Worm (Caenorhabditis elegans) whole organism, young adult: Measurements from ENCODE around the gene Y62H9A.7.

ENCODE experiments used
- B0261.1 ChIP-seq: sonication (generic microtip); optimal IDR thresholded peaks from 2 replicates; lab custom pipeline; 2016; ENCODE audit warnings: mild to moderate bottlenecking, missing genetic modification characterization, moderate library complexity, missing compliant biosample characterization
- C06A6.2 ChIP-seq: fragments of 200-800 bp; sonication (Bioruptor generic); conservative IDR thresholded peaks from 2 replicates; pipeline ENCODE4 v1.3.6; 2022; ENCODE audit warnings: missing genetic modification characterization, missing compliant biosample characterization
- D2030.7 ChIP-seq: fragments of 200-800 bp; sonication (Bioruptor generic); IDR thresholded peaks from 2 replicates; pipeline ENCODE4 v1.3.6; 2022; ENCODE audit warnings: missing genetic modification reagents, missing genetic modification characterization, missing compliant biosample characterization
- F10E7.11 ChIP-seq: sonication (generic microtip); optimal IDR thresholded peaks from 2 replicates; lab custom pipeline; 2017; ENCODE audit warnings: mild to moderate bottlenecking, missing genetic modification characterization, moderate library complexity, missing compliant biosample characterization
- F22D6.2 ChIP-seq: sonication (generic microtip); optimal IDR thresholded peaks from 2 replicates; lab custom pipeline; 2016; ENCODE audit warnings: mild to moderate bottlenecking, missing genetic modification characterization, missing compliant biosample characterization
- F37B4.10 ChIP-seq: fragments of 200-800 bp; sonication (Bioruptor generic); IDR thresholded peaks from 2 replicates; pipeline ENCODE4 v1.3.6; 2022; ENCODE audit warnings: missing genetic modification characterization, missing compliant biosample characterization
- F39B2.1 ChIP-seq: fragments of 200-800 bp; sonication (Bioruptor generic); IDR thresholded peaks from 2 replicates; pipeline ENCODE4 v1.3.6; 2022; ENCODE audit warnings: missing genetic modification reagents, missing genetic modification characterization, missing compliant biosample characterization
- F52B5.7 ChIP-seq: sonication (generic microtip); optimal IDR thresholded peaks from 2 replicates; lab custom pipeline; 2016; ENCODE audit warnings: mild to moderate bottlenecking, missing genetic modification characterization, missing compliant biosample characterization
- F57A8.1 ChIP-seq: fragments of 200-800 bp; sonication (Bioruptor generic); optimal IDR thresholded peaks from 2 replicates; lab custom pipeline; 2018; ENCODE audit warnings: mild to moderate bottlenecking, missing genetic modification characterization, moderate library complexity, missing compliant biosample characterization
- K11D2.4 ChIP-seq: fragments of 200-800 bp; sonication (Bioruptor generic); IDR thresholded peaks from 2 replicates; pipeline ENCODE4 v1.3.6; 2022; ENCODE audit warnings: missing genetic modification reagents, missing genetic modification characterization, missing compliant biosample characterization
- K12H6.12 ChIP-seq: fragments of 200-800 bp; sonication (Bioruptor generic); optimal IDR thresholded peaks from 2 replicates; lab custom pipeline; 2018; ENCODE audit warnings: mild to moderate bottlenecking, missing genetic modification characterization, missing compliant biosample characterization
- ZK185.1 ChIP-seq: sonication (generic microtip); optimal IDR thresholded peaks from 2 replicates; lab custom pipeline; 2016; ENCODE audit warnings: mild to moderate bottlenecking, missing genetic modification characterization, missing compliant biosample characterization; ENCODE audit not compliant: poor library complexity, severe bottlenecking
- ccch-3 ChIP-seq: fragments of 200-800 bp; sonication (Bioruptor generic); optimal IDR thresholded peaks from 2 replicates; lab custom pipeline; 2018; ENCODE audit warnings: mild to moderate bottlenecking, missing genetic modification characterization, missing compliant biosample characterization
- cebp-2 ChIP-seq: fragments of 200-800 bp; sonication (Bioruptor generic); IDR thresholded peaks from 2 replicates; pipeline ENCODE4 v1.3.6; 2022; ENCODE audit warnings: missing genetic modification characterization, missing compliant biosample characterization
- ceh-27 ChIP-seq: fragments of 200-800 bp; sonication (Bioruptor generic); optimal IDR thresholded peaks from 2 replicates; lab custom pipeline; 2018; ENCODE audit warnings: mild to moderate bottlenecking, missing genetic modification characterization, moderate library complexity, missing compliant biosample characterization
- ceh-91 ChIP-seq: fragments of 200-800 bp; sonication (Bioruptor generic); IDR thresholded peaks from 2 replicates; pipeline ENCODE4 v1.3.6; 2022; ENCODE audit warnings: missing genetic modification reagents, missing genetic modification characterization, missing compliant biosample characterization
- chd-7 ChIP-seq: sonication (generic microtip); optimal IDR thresholded peaks from 2 replicates; lab custom pipeline; 2016; ENCODE audit warnings: mild to moderate bottlenecking, missing genetic modification characterization, moderate library complexity, missing compliant biosample characterization
- dox-1 ChIP-seq: fragments of 200-800 bp; sonication (Bioruptor generic); IDR thresholded peaks from 2 replicates; pipeline ENCODE4 v1.3.6; 2022; ENCODE audit warnings: missing genetic modification reagents, missing genetic modification characterization, missing compliant biosample characterization
- dpff-1 ChIP-seq: sonication (generic microtip); optimal IDR thresholded peaks from 2 replicates; lab custom pipeline; 2017; ENCODE audit warnings: mild to moderate bottlenecking, missing genetic modification characterization, missing compliant biosample characterization
- dpl-1 ChIP-seq: fragments of 150-350 bp; optimal IDR thresholded peaks from 2 replicates; lab custom pipeline; 2014; ENCODE audit warnings: missing biosample characterization, missing genetic modification reagents, missing genetic modification characterization
- efl-1 ChIP-seq: fragments of 150-350 bp; optimal IDR thresholded peaks from 2 replicates; lab custom pipeline; 2014; ENCODE audit warnings: missing biosample characterization, missing genetic modification reagents, missing genetic modification characterization
- egl-44 ChIP-seq: fragments of 200-800 bp; sonication (Bioruptor generic); IDR thresholded peaks from 2 replicates; pipeline ENCODE4 v1.3.6; 2022; ENCODE audit warnings: missing genetic modification reagents, missing genetic modification characterization, missing compliant biosample characterization
- gei-17 ChIP-seq: fragments of 200-800 bp; sonication (Bioruptor generic); optimal IDR thresholded peaks from 2 replicates; lab custom pipeline; 2018; ENCODE audit warnings: mild to moderate bottlenecking, missing genetic modification characterization, missing compliant biosample characterization
- hlh-26 ChIP-seq: fragments of 200-800 bp; sonication (Bioruptor generic); conservative IDR thresholded peaks from 2 replicates; pipeline ENCODE4 v1.3.6; 2022; ENCODE audit warnings: missing genetic modification reagents, missing genetic modification characterization, missing compliant biosample characterization
- hmg-1.2 ChIP-seq: fragments of 200-800 bp; sonication (Bioruptor generic); IDR thresholded peaks from 2 replicates; pipeline ENCODE4 v1.3.6; 2022; ENCODE audit warnings: missing genetic modification reagents, missing genetic modification characterization, missing compliant biosample characterization
- hmg-20 ChIP-seq: fragments of 200-800 bp; sonication (Bioruptor generic); IDR thresholded peaks from 2 replicates; pipeline ENCODE4 v1.3.6; 2022; ENCODE audit warnings: missing genetic modification reagents, missing genetic modification characterization, missing compliant biosample characterization
- let-607 ChIP-seq, 2 experiments: fragments of 200-800 bp in 1 of 2; sonication (Bioruptor generic) in 1 of 2; sonication (generic microtip) in 1 of 2; optimal IDR thresholded peaks; 2 replicates each; lab custom pipeline; 2016 to 2018; ENCODE audit warnings: mild to moderate bottlenecking in 2 of 2, missing compliant biosample characterization in 2 of 2, missing genetic modification characterization in 2 of 2, moderate library complexity in 2 of 2, missing genotype in 1 of 2
- lin-40 ChIP-seq: sonication (generic microtip); optimal IDR thresholded peaks from 2 replicates; lab custom pipeline; 2016; ENCODE audit warnings: missing genetic modification characterization, mild to moderate bottlenecking, missing compliant biosample characterization, missing genotype, missing genetic modification reagents
- lin-54 ChIP-seq: fragments of 200-800 bp; sonication (Bioruptor generic); optimal IDR thresholded peaks from 2 replicates; lab custom pipeline; 2018; ENCODE audit warnings: mild to moderate bottlenecking, missing genetic modification characterization, missing compliant biosample characterization
- lir-1 ChIP-seq: fragments of 200-800 bp; sonication (Bioruptor generic); conservative IDR thresholded peaks from 2 replicates; pipeline ENCODE4 v1.3.6; 2022; ENCODE audit warnings: missing genetic modification reagents, missing genetic modification characterization, missing compliant biosample characterization
- madf-3 ChIP-seq: fragments of 200-800 bp; sonication (Bioruptor generic); IDR thresholded peaks from 2 replicates; pipeline ENCODE4 v1.3.6; 2022; ENCODE audit warnings: missing genetic modification reagents, missing genetic modification characterization, missing compliant biosample characterization
- madf-6 ChIP-seq: fragments of 200-800 bp; sonication (Bioruptor generic); IDR thresholded peaks from 2 replicates; pipeline ENCODE4 v1.3.6; 2022; ENCODE audit warnings: missing genetic modification reagents, missing genetic modification characterization, missing compliant biosample characterization
- nfyb-1 ChIP-seq: fragments of 200-800 bp; sonication (Bioruptor generic); IDR thresholded peaks from 2 replicates; pipeline ENCODE4 v1.3.6; 2022; ENCODE audit warnings: missing genetic modification reagents, missing genetic modification characterization, missing compliant biosample characterization
- nhr-80 ChIP-seq: sonication (generic microtip); optimal IDR thresholded peaks from 2 replicates; lab custom pipeline; 2016; ENCODE audit warnings: missing genetic modification characterization, missing compliant biosample characterization
- rec-8 ChIP-seq, 2 experiments: sonication (generic microtip); optimal IDR thresholded peaks; 2 replicates each; lab custom pipeline; 2016; ENCODE audit warnings: mild to moderate bottlenecking in 2 of 2, missing genetic modification characterization in 2 of 2, missing genetic modification reagents in 2 of 2, missing genotype in 2 of 2, missing biosample characterization in 1 of 2, missing compliant biosample characterization in 1 of 2, moderate library complexity in 1 of 2
- sdz-38 ChIP-seq: sonication (generic microtip); optimal IDR thresholded peaks from 2 replicates; lab custom pipeline; 2016; ENCODE audit warnings: missing genotype, missing genetic modification characterization, missing compliant biosample characterization
- sea-2 ChIP-seq: fragments of 200-800 bp; sonication (Bioruptor generic); IDR thresholded peaks from 2 replicates; pipeline ENCODE4 v1.3.6; 2022; ENCODE audit warnings: missing genetic modification characterization, missing compliant biosample characterization
- snpc-1.1 ChIP-seq: sonication (generic microtip); optimal IDR thresholded peaks from 2 replicates; lab custom pipeline; 2017; ENCODE audit warnings: missing genetic modification characterization, mild to moderate bottlenecking, missing compliant biosample characterization, antibody characterized with exemption, moderate library complexity, missing genotype, missing genetic modification reagents; ENCODE audit not compliant: insufficient read depth
- snpc-4 ChIP-seq, 5 experiments: fragments of 150-350 bp in 1 of 5; sonication (generic microtip) in 4 of 5; optimal IDR thresholded peaks; 2 replicates each; lab custom pipeline; 2014 to 2018; ENCODE audit warnings: missing genetic modification characterization in 5 of 5, missing biosample characterization in 3 of 5, antibody characterized with exemption in 2 of 5, mild to moderate bottlenecking in 2 of 5, missing compliant biosample characterization in 2 of 5, missing genotype in 2 of 5, moderate library complexity in 2 of 5, missing genetic modification reagents in 1 of 5
- unc-130 ChIP-seq: sonication (generic microtip); optimal IDR thresholded peaks from 2 replicates; lab custom pipeline; 2016; ENCODE audit warnings: missing genetic modification reagents, missing genetic modification characterization, missing compliant biosample characterization
- xnd-1 ChIP-seq: sonication (generic microtip); optimal IDR thresholded peaks from 2 replicates; lab custom pipeline; 2016; ENCODE audit warnings: missing genotype, missing genetic modification reagents, missing genetic modification characterization, missing compliant biosample characterization
- ztf-25 ChIP-seq: fragments of 200-800 bp; sonication (Bioruptor generic); IDR thresholded peaks from 2 replicates; pipeline ENCODE4 v1.3.6; 2022; ENCODE audit warnings: missing genetic modification reagents, missing genetic modification characterization, missing compliant biosample characterization
- ztf-26 ChIP-seq: sonication (generic microtip); optimal IDR thresholded peaks from 2 replicates; lab custom pipeline; 2017; ENCODE audit warnings: missing genetic modification characterization, missing compliant biosample characterization
- ztf-6 ChIP-seq: fragments of 200-800 bp; sonication (Bioruptor generic); IDR thresholded peaks from 2 replicates; pipeline ENCODE4 v1.3.6; 2022; ENCODE audit warnings: missing genetic modification reagents, missing genetic modification characterization, missing compliant biosample characterization

Y62H9A.7 gene

ce11 chrX:11927585-11927984, 42.1 kb upstream of the Y62H9A.7 start, which contains the start of gene F55G7.4:
Gene F55G7.4 (plus strand): TSS chrX:11927885.
- no peak for TF ChIP-seq F22D6.2 (tag; lab: Kevin White, UChicago)
- no peak for TF ChIP-seq let-607 (tag; optimal IDR thresholded peaks at IDR 0.05; lab: Kevin White, UChicago)
- no peak for TF ChIP-seq K12H6.12
- no peak for TF ChIP-seq madf-3
- TF ChIP-seq F39B2.1 (GFP tag; lab: Robert Waterston, UW) = no peak
- no peak for TF ChIP-seq D2030.7 (GFP tag; lab: Robert Waterston, UW)
- TF ChIP-seq snpc-1.1 (tag; lab: Kevin White, UChicago) = no peak
- no peak for TF ChIP-seq lin-40 (tag; lab: Kevin White, UChicago)
- TF ChIP-seq madf-6 = no peak

DNA sequence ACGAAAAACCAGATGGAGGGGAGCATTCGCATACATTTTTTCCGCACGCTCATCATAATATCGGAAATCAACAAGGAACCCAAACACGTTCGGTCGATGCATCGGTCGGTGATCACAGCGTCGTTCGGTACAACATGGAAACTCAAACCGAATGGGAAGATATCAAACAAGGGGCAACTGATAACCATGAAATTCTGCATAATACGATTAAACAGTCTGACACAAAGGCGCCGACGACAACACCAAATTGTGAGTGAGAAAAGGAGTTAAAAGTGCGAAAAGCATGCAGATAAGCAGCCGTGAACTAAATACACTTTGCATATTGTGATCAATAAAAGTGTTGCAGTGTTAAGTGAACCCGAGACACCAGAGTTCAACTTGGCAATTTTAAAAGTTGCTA, 39.8 kb upstream of the Y62H9A.7 start:
- TF ChIP-seq nfyb-1 (GFP tag; lab: Robert Waterston, UW) = peak; percentile 25; the same call in 1 of the 2 replicates
- no peak for TF ChIP-seq rec-8 (tag; optimal IDR thresholded peaks at IDR 0.05; lab: Kevin White, UChicago)
- TF ChIP-seq nhr-80 (tag; lab: Kevin White, UChicago) = peak; percentile 79

- peak; percentile 92 for TF ChIP-seq gei-17 (GFP tag; lab: Kevin White, UChicago)
- peak; percentile 46 for TF ChIP-seq nhr-80 (tag; lab: Kevin White, UChicago)
- no peak for TF ChIP-seq egl-44 (GFP tag; lab: Robert Waterston, UW)
- TF ChIP-seq ztf-26 (tag; lab: Kevin White, UChicago) = peak; percentile 71
- peak; percentile 60 for TF ChIP-seq ceh-27
- TF ChIP-seq F57A8.1 (GFP tag; lab: Kevin White, UChicago) = no peak
- 0 out of 2 replicates have a peak, but pooled peaks have one; percentile 36 for TF ChIP-seq C06A6.2
- no peak for TF ChIP-seq F37B4.10 (GFP tag; lab: Robert Waterston, UW)
- no peak for TF ChIP-seq ztf-6 (GFP tag; lab: Robert Waterston, UW)
- no peak for TF ChIP-seq chd-7 (tag; lab: Kevin White, UChicago)
- TF ChIP-seq ztf-25 = no peak
- TF ChIP-seq snpc-4 (GFP tag; optimal IDR thresholded peaks at IDR 0.05; lab: Kevin White, UChicago) = no peak
- TF ChIP-seq snpc-4 (tag; optimal IDR thresholded peaks at IDR 0.05; lab: Kevin White, UChicago) = peak in 2 of 4 experiments; percentile 19 to 82
- TF ChIP-seq dox-1 (GFP tag; lab: Robert Waterston, UW) = peak; percentile 71; the same call in 1 of the 2 replicates
- no peak for TF ChIP-seq lir-1 (GFP tag; lab: Robert Waterston, UW)
- TF ChIP-seq hmg-20 (GFP tag; lab: Robert Waterston, UW) = peak; percentile 18; the same call in 1 of the 2 replicates
- TF ChIP-seq B0261.1 (tag; lab: Kevin White, UChicago) = peak; percentile 28
- peak; percentile 56; the same call in 1 of the 2 replicates for TF ChIP-seq K11D2.4 (GFP tag; lab: Robert Waterston, UW)
- no peak for TF ChIP-seq unc-130 (GFP tag; lab: Kevin White, UChicago)
- no peak for TF ChIP-seq snpc-1.1 (tag; lab: Kevin White, UChicago)
- no peak for TF ChIP-seq lin-54
- TF ChIP-seq dpl-1 (GFP tag; lab: Kevin White, UChicago) = no peak
- no peak for TF ChIP-seq F10E7.11
- TF ChIP-seq ZK185.1 (tag; lab: Kevin White, UChicago) = peak; percentile 34
- TF ChIP-seq efl-1 (GFP tag; lab: Kevin White, UChicago) = no peak
- no peak for TF ChIP-seq F52B5.7 (tag; lab: Kevin White, UChicago)
- no peak for TF ChIP-seq hlh-26
- TF ChIP-seq xnd-1 (tag; lab: Kevin White, UChicago) = no peak
- TF ChIP-seq sdz-38 = no peak
- TF ChIP-seq ceh-91 (GFP tag; lab: Robert Waterston, UW) = no peak
- TF ChIP-seq hmg-1.2 = no peak; the same call in 1 of the 2 replicates
- no peak for TF ChIP-seq sea-2
- no peak for TF ChIP-seq ccch-3
- TF ChIP-seq dpff-1 (tag; lab: Kevin White, UChicago) = no peak
- no peak for TF ChIP-seq cebp-2 (GFP tag; lab: Robert Waterston, UW)
Observed at ce11 chrX:11924158-11924557, 38.7 kb upstream of the Y62H9A.7 start, which contains the start of gene F55G7.1. Gene F55G7.1 (plus strand): TSS chrX:11924433.
